Worm (Caenorhabditis elegans): ENCODE measurements around the gene hum-4.

DNA sequence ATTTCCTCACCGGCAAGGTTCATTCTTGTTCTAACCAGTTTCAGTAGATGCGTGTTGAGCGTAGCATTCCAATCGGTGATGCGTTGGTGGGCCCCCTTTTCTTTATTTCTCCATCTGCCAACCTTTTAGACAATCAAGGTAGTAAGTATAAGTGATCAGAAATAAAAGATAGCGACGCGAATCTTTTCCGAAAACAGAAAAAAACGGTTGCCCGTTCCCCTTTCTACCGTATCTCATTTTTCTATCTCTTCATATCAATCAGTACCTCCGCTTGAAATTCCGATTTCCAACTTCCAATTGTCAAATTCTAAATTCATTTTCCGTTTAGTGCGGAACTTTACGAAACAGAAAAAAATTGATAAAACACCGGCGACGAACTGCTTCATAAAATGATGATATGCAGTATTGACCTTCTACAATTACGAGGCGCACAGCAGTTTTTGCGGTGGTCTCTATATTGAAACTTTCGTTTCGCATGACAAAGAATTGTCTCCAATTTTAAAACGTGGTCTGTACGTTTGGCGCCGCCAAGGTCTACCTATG, 46.0 kb upstream of the hum-4 start:
- no peak for TF ChIP-seq klf-2 (GFP tag; conservative IDR thresholded peaks at IDR 0.05)
- no peak for TF ChIP-seq flt-1 (GFP tag; IDR thresholded peaks at IDR 0.05)
- no peak for TF ChIP-seq T22C8.4 (GFP tag; IDR thresholded peaks at IDR 0.05)
- no peak for TF ChIP-seq tab-1 (GFP tag; IDR thresholded peaks at IDR 0.05)
- no peak for TF ChIP-seq med-1 (GFP tag; optimal IDR thresholded peaks at IDR 0.05; ENCODE audit: insufficient read depth)
- TF ChIP-seq ztf-29 (GFP tag; IDR thresholded peaks at IDR 0.05), result no peak
